Worm (Caenorhabditis elegans) whole organism, mixed stage, embryonic: Measurements from ENCODE around the gene pdhk-2.

Experiments
- blmp-1 ChIP-seq: fragments of 150-350 bp; optimal IDR thresholded peaks from 2 replicates; lab custom pipeline; 2014; ENCODE audit warnings: missing biosample characterization, missing genetic modification characterization
- ceh-83 ChIP-seq: fragments of 200-800 bp; sonication (Bioruptor generic); optimal IDR thresholded peaks from 2 replicates; lab custom pipeline; 2018; ENCODE audit warnings: mild to moderate bottlenecking, missing genetic modification characterization, missing compliant biosample characterization
- lin-13 ChIP-seq: fragments of 150-350 bp; optimal IDR thresholded peaks from 2 replicates; lab custom pipeline; 2014; ENCODE audit warnings: missing biosample characterization, missing genetic modification characterization
- nhr-237 ChIP-seq: fragments of 150-350 bp; optimal IDR thresholded peaks from 2 replicates; lab custom pipeline; 2014; ENCODE audit warnings: missing biosample characterization, missing genetic modification characterization
- nhr-76 ChIP-seq: sonication (generic microtip); optimal IDR thresholded peaks from 2 replicates; lab custom pipeline; 2017; ENCODE audit warnings: missing biosample characterization, missing genetic modification characterization
- pha-4 ChIP-seq: fragments of 150-350 bp; optimal IDR thresholded peaks from 2 replicates; lab custom pipeline; 2018; ENCODE audit warnings: missing biosample characterization, missing genetic modification reagents, missing genetic modification characterization
- unc-120 ChIP-seq: sonication (generic microtip); optimal IDR thresholded peaks from 2 replicates; lab custom pipeline; 2017; ENCODE audit warnings: missing genetic modification characterization, missing compliant biosample characterization; ENCODE audit not compliant: poor library complexity, severe bottlenecking
- unc-62 ChIP-seq: fragments of 150-350 bp; optimal IDR thresholded peaks from 2 replicates; lab custom pipeline; 2014; ENCODE audit warnings: missing biosample characterization, missing genetic modification reagents, missing genetic modification characterization
- zip-8 ChIP-seq: fragments of 150-350 bp; optimal IDR thresholded peaks from 2 replicates; lab custom pipeline; 2014; ENCODE audit warnings: missing biosample characterization, missing genetic modification characterization
- ztf-11 ChIP-seq: fragments of 150-350 bp; optimal IDR thresholded peaks from 2 replicates; lab custom pipeline; 2014; ENCODE audit warnings: missing biosample characterization, missing genetic modification characterization

- no peak for TF ChIP-seq zip-8 (tag; lab: Kevin White, UChicago)
- no peak for TF ChIP-seq unc-62 (GFP tag; lab: Kevin White, UChicago)
- no peak for TF ChIP-seq ztf-11 (tag; lab: Kevin White, UChicago)
- TF ChIP-seq lin-13 (tag; lab: Kevin White, UChicago) = no peak
- no peak for TF ChIP-seq pha-4 (tag; lab: Kevin White, UChicago)
- TF ChIP-seq blmp-1 (tag; lab: Kevin White, UChicago) = no peak
- TF ChIP-seq unc-120 (tag; lab: Kevin White, UChicago) = no peak
- TF ChIP-seq nhr-237 = no peak
- TF ChIP-seq ceh-83 = no peak
- TF ChIP-seq nhr-76 (tag; lab: Kevin White, UChicago) = no peak
These were observed 40.9 kb upstream of the pdhk-2 start for ce11 chrIII:8782080-8782479.
